Fruit fly (Drosophila melanogaster) whole organism, embryonic: Measurements from ENCODE around the gene LanB2.

ENCODE experiments used
- Asciz ChIP-seq: fragments of 200-800 bp; sonication (Bioruptor generic); optimal IDR thresholded peaks from 2 replicates; lab custom pipeline; 2017; ENCODE audit warnings: missing biosample characterization, mild to moderate bottlenecking, missing genetic modification characterization, missing genetic modification reagents
- Bgb ChIP-seq: fragments of 200-800 bp; sonication (Bioruptor generic); IDR thresholded peaks from 2 replicates; pipeline ENCODE4 v1.3.6; 2022; ENCODE audit warnings: missing biosample characterization, missing genetic modification characterization; ENCODE audit not compliant: partially characterized antibody
- C15 ChIP-seq: fragments of 200-800 bp; sonication (Bioruptor generic); IDR thresholded peaks from 3 replicates; pipeline ENCODE4 v1.3.6; 2022; ENCODE audit warnings: missing biosample characterization, missing genetic modification characterization
- CG10267 ChIP-seq: fragments of 200-800 bp; sonication (Bioruptor generic); optimal IDR thresholded peaks from 2 replicates; lab custom pipeline; 2018; ENCODE audit warnings: missing biosample characterization, mild to moderate bottlenecking, missing genetic modification characterization, moderate library complexity
- CG10543 ChIP-seq: fragments of 200-800 bp; sonication (Bioruptor generic); optimal IDR thresholded peaks from 3 replicates; lab custom pipeline; 2017; ENCODE audit warnings: missing biosample characterization, mild to moderate bottlenecking, missing genetic modification characterization, moderate library complexity
- CG15269 ChIP-seq: fragments of 200-800 bp; sonication (Bioruptor generic); optimal IDR thresholded peaks from 2 replicates; lab custom pipeline; 2018; ENCODE audit warnings: missing biosample characterization, mild to moderate bottlenecking, missing genetic modification characterization, moderate library complexity
- CG17829 ChIP-seq: fragments of 200-800 bp; optimal IDR thresholded peaks from 2 replicates; lab custom pipeline; 2019; ENCODE audit warnings: missing biosample characterization, mild to moderate bottlenecking, missing genetic modification characterization, moderate library complexity
- CG18262 ChIP-seq: fragments of 200-800 bp; optimal IDR thresholded peaks from 3 replicates; lab custom pipeline; 2019; ENCODE audit warnings: missing biosample characterization, mild to moderate bottlenecking, missing genetic modification characterization, moderate library complexity
- CG18599 ChIP-seq: fragments of 200-800 bp; sonication (Bioruptor generic); optimal IDR thresholded peaks from 3 replicates; lab custom pipeline; 2017; ENCODE audit warnings: missing biosample characterization, missing genetic modification characterization, mild to moderate bottlenecking, moderate library complexity, missing genetic modification reagents
- CG2678 ChIP-seq: fragments of 200-800 bp; sonication (Bioruptor generic); optimal IDR thresholded peaks from 3 replicates; lab custom pipeline; 2019; ENCODE audit warnings: missing biosample characterization, mild to moderate bottlenecking, missing genetic modification characterization, moderate library complexity
- CG34376 ChIP-seq: fragments of 200-800 bp; sonication (Bioruptor generic); optimal IDR thresholded peaks from 2 replicates; lab custom pipeline; 2018; ENCODE audit warnings: missing biosample characterization, mild to moderate bottlenecking, missing genetic modification characterization
- CG4820 ChIP-seq: fragments of 200-800 bp; sonication (Bioruptor generic); optimal IDR thresholded peaks from 3 replicates; lab custom pipeline; 2016; ENCODE audit warnings: missing biosample characterization, missing genetic modification characterization
- CG4854 ChIP-seq: fragments of 200-800 bp; sonication (Bioruptor generic); optimal IDR thresholded peaks from 2 replicates; lab custom pipeline; 2016; ENCODE audit warnings: missing biosample characterization, missing genetic modification characterization, inconsistent platforms
- CG6272 ChIP-seq: fragments of 200-800 bp; sonication (Bioruptor generic); IDR thresholded peaks from 2 replicates; pipeline ENCODE4 v1.3.6; 2022; ENCODE audit warnings: missing biosample characterization, missing genetic modification characterization
- CG7372 ChIP-seq: fragments of 200-800 bp; sonication (Bioruptor generic); IDR thresholded peaks from 2 replicates; pipeline ENCODE4 v1.3.6; 2022; ENCODE audit warnings: missing biosample characterization, missing genetic modification characterization
- CG8388 ChIP-seq: fragments of 200-800 bp; sonication (Bioruptor generic); optimal IDR thresholded peaks from 2 replicates; lab custom pipeline; 2019; ENCODE audit warnings: missing biosample characterization, mild to moderate bottlenecking, missing genetic modification characterization, moderate library complexity
- CoRest ChIP-seq: fragments of 200-800 bp; sonication (Bioruptor generic); optimal IDR thresholded peaks from 3 replicates; lab custom pipeline; 2018; ENCODE audit warnings: missing biosample characterization, mild to moderate bottlenecking, missing genetic modification characterization, moderate library complexity
- Ets65A ChIP-seq: fragments of 200-800 bp; sonication (Bioruptor generic); peaks from one replicate; lab custom pipeline; 2016; ENCODE audit warnings: missing biosample characterization, missing genetic modification characterization
- HLHmδ ChIP-seq: fragments of 200-800 bp; sonication (Bioruptor generic); optimal IDR thresholded peaks from 2 replicates; lab custom pipeline; 2018; ENCODE audit warnings: missing biosample characterization, mild to moderate bottlenecking, missing genetic modification characterization, moderate library complexity
- Hsf ChIP-seq: fragments of 200-800 bp; sonication (Bioruptor generic); optimal IDR thresholded peaks from 3 replicates; lab custom pipeline; 2016; ENCODE audit warnings: missing biosample characterization, missing genetic modification characterization
- Mad ChIP-seq: fragments of 200-800 bp; sonication (Bioruptor generic); optimal IDR thresholded peaks from 2 replicates; lab custom pipeline; 2016; ENCODE audit warnings: missing biosample characterization, missing genetic modification characterization
- Med ChIP-seq: fragments of 200-800 bp; sonication (Bioruptor generic); peaks from one replicate; lab custom pipeline; 2016; ENCODE audit warnings: missing biosample characterization, missing genetic modification characterization, mild to moderate bottlenecking, inconsistent platforms, moderate library complexity
- Oli ChIP-seq: fragments of 200-800 bp; sonication (Bioruptor generic); optimal IDR thresholded peaks from 2 replicates; lab custom pipeline; 2018; ENCODE audit warnings: missing biosample characterization, mild to moderate bottlenecking, missing genetic modification characterization, moderate library complexity
- PHDP ChIP-seq: fragments of 200-800 bp; sonication (Bioruptor generic); optimal IDR thresholded peaks from 3 replicates; lab custom pipeline; 2018; ENCODE audit warnings: missing biosample characterization, mild to moderate bottlenecking, missing genetic modification characterization, moderate library complexity
- Taf1 ChIP-seq: fragments of 200-800 bp; sonication (Bioruptor generic); IDR thresholded peaks from 2 replicates; pipeline ENCODE4 v1.3.6; 2022; ENCODE audit warnings: missing biosample characterization, missing genetic modification characterization
- abd-A ChIP-seq: fragments of 200-800 bp; sonication (Bioruptor generic); optimal IDR thresholded peaks from 3 replicates; lab custom pipeline; 2019; ENCODE audit warnings: missing biosample characterization, mild to moderate bottlenecking, missing genetic modification characterization, moderate library complexity
- chinmo ChIP-seq: fragments of 200-800 bp; sonication (Bioruptor generic); IDR thresholded peaks from 4 replicates; pipeline ENCODE4 v1.3.6; 2022; ENCODE audit warnings: missing biosample characterization, missing genetic modification characterization; ENCODE audit not compliant: partially characterized antibody
- crol ChIP-seq: fragments of 200-800 bp; sonication (Bioruptor generic); IDR thresholded peaks from 2 replicates; pipeline ENCODE4 v1.3.6; 2022; ENCODE audit warnings: missing biosample characterization, missing genetic modification characterization
- cwo ChIP-seq: fragments of 200-800 bp; sonication (Bioruptor generic); optimal IDR thresholded peaks from 3 replicates; lab custom pipeline; 2017; ENCODE audit warnings: missing biosample characterization, missing genetic modification characterization, mild to moderate bottlenecking, moderate library complexity, missing genetic modification reagents
- dysf ChIP-seq: fragments of 200-800 bp; sonication (Bioruptor generic); IDR thresholded peaks from 3 replicates; pipeline ENCODE4 v1.3.6; 2022; ENCODE audit warnings: missing biosample characterization, missing genetic modification characterization
- fd96Cb ChIP-seq: fragments of 200-800 bp; sonication (Bioruptor generic); optimal IDR thresholded peaks from 2 replicates; lab custom pipeline; 2018; ENCODE audit warnings: missing biosample characterization, mild to moderate bottlenecking, missing genetic modification characterization, moderate library complexity
- gfzf ChIP-seq: fragments of 200-800 bp; sonication (Bioruptor generic); optimal IDR thresholded peaks from 2 replicates; lab custom pipeline; 2016; ENCODE audit warnings: missing biosample characterization, mild to moderate bottlenecking, missing genetic modification characterization, moderate library complexity
- gro ChIP-seq: fragments of 200-800 bp; sonication (Bioruptor generic); optimal IDR thresholded peaks from 2 replicates; lab custom pipeline; 2016; ENCODE audit warnings: missing biosample characterization, missing genetic modification characterization
- lola ChIP-seq, 3 experiments: fragments of >200 bp in 2 of 3; fragments of 200-800 bp in 1 of 3; sonication (Bioruptor generic) in 1 of 3; optimal IDR thresholded peaks; 2 replicates each; lab custom pipeline; 2017 to 2019; ENCODE audit warnings: missing biosample characterization in 3 of 3, missing genetic modification characterization in 3 of 3, mild to moderate bottlenecking in 1 of 3, moderate library complexity in 1 of 3
- mam ChIP-seq: fragments of 200-800 bp; sonication (Bioruptor generic); optimal IDR thresholded peaks from 3 replicates; lab custom pipeline; 2016; ENCODE audit warnings: missing biosample characterization, missing genetic modification characterization
- mirr ChIP-seq: fragments of 200-800 bp; sonication (Bioruptor generic); optimal IDR thresholded peaks from 3 replicates; lab custom pipeline; 2018; ENCODE audit warnings: missing biosample characterization, mild to moderate bottlenecking, missing genetic modification characterization
- otp ChIP-seq: fragments of 200-800 bp; sonication (Bioruptor generic); IDR thresholded peaks from 3 replicates; pipeline ENCODE4, ENCODE4 v1.3.6; 2022; ENCODE audit warnings: missing biosample characterization, missing genetic modification characterization
- sd ChIP-seq: fragments of 200-800 bp; sonication (Bioruptor generic); optimal IDR thresholded peaks from 3 replicates; lab custom pipeline; 2018; ENCODE audit warnings: missing biosample characterization, mild to moderate bottlenecking, missing genetic modification characterization, moderate library complexity
- sens ChIP-seq: fragments of 200-800 bp; sonication (Bioruptor generic); peaks from one replicate; lab custom pipeline; 2016; ENCODE audit warnings: missing biosample characterization, missing genetic modification characterization
- shn ChIP-seq: fragments of 200-800 bp; sonication (Bioruptor generic); optimal IDR thresholded peaks from 3 replicates; lab custom pipeline; 2016; ENCODE audit warnings: missing biosample characterization, missing genetic modification characterization
- so ChIP-seq: fragments of 200-800 bp; sonication (Bioruptor generic); IDR thresholded peaks from 3 replicates; pipeline ENCODE4 v1.3.6; 2022; ENCODE audit warnings: missing biosample characterization, missing genetic modification characterization

The LanB2 gene

dm6 chr3L:9566849-9567248, 47.9 kb upstream of the LanB2 start (continued):
- no peak for TF ChIP-seq CG4854 (GFP tag; lab: Kevin White, UChicago)
- TF ChIP-seq so (GFP tag; lab: Robert Waterston, UW), result 0 out of 3 replicates have a peak, but pooled peaks have one; percentile 48
- TF ChIP-seq CG18262 (tag; lab: Kevin White, UChicago), result peak; percentile 17
- TF ChIP-seq CG8388, result peak; percentile 20
- TF ChIP-seq Hsf (GFP tag; lab: Kevin White, UChicago), result peak; percentile 16
- TF ChIP-seq CG4820 (GFP tag; lab: Kevin White, UChicago), result peak; percentile 2
- peak; percentile 10 for TF ChIP-seq CG10267 (tag; lab: Kevin White, UChicago)
- TF ChIP-seq fd96Cb, result peak; percentile 14
- TF ChIP-seq HLHmδ (GFP tag; lab: Kevin White, UChicago), result no peak
- no peak for TF ChIP-seq Taf1

- peak; percentile 8 for TF ChIP-seq PHDP (tag; lab: Kevin White, UChicago)
- peak; percentile 22 for TF ChIP-seq sens (GFP tag; lab: Kevin White, UChicago)
- TF ChIP-seq mirr (GFP tag; lab: Kevin White, UChicago), result peak; percentile 16
- TF ChIP-seq Asciz (GFP tag; lab: Kevin White, UChicago), result peak; percentile 33
- 0 out of 4 replicates have a peak, but pooled peaks have one; percentile 63 for TF ChIP-seq chinmo
- no peak for TF ChIP-seq CoRest (tag; lab: Kevin White, UChicago)
- TF ChIP-seq Ets65A (GFP tag; lab: Kevin White, UChicago), result peak; percentile 26
- no peak for TF ChIP-seq CG6272 (GFP tag; lab: Robert Waterston, UW)
- peak; percentile 3 for TF ChIP-seq CG18599
- TF ChIP-seq gro (GFP tag; lab: Kevin White, UChicago), result peak; percentile 6
- no peak for TF ChIP-seq shn (GFP tag; lab: Kevin White, UChicago)
- 0 out of 3 replicates have a peak, but pooled peaks have one; percentile 8 for TF ChIP-seq dysf (GFP tag; lab: Robert Waterston, UW)
- no peak for TF ChIP-seq Oli (tag; lab: Kevin White, UChicago)
- no peak for TF ChIP-seq Bgb (GFP tag; lab: Robert Waterston, UW)
- TF ChIP-seq CG15269 (tag; lab: Kevin White, UChicago), result peak; percentile 9
- no peak for TF ChIP-seq gfzf (GFP tag; lab: Kevin White, UChicago)
- TF ChIP-seq C15 (GFP tag; lab: Robert Waterston, UW), result no peak
- TF ChIP-seq sd (tag; lab: Kevin White, UChicago), result peak; percentile 43
- peak; percentile 79; the same call in 2 of the 3 replicates for TF ChIP-seq otp (GFP tag; lab: Robert Waterston, UW)
- TF ChIP-seq mam, result no peak
- TF ChIP-seq Mad (GFP tag; lab: Kevin White, UChicago), result no peak
- TF ChIP-seq Med (GFP tag; lab: Kevin White, UChicago), result peak; percentile 48
- no peak for TF ChIP-seq CG17829
- peak; percentile 53; the same call in 1 of the 2 replicates for TF ChIP-seq crol (GFP tag; lab: Robert Waterston, UW)
- peak; percentile 9 for TF ChIP-seq CG2678 (tag; lab: Kevin White, UChicago)
- peak; percentile 22 for TF ChIP-seq cwo (GFP tag; lab: Kevin White, UChicago)
- no peak for TF ChIP-seq lola (GFP tag; optimal IDR thresholded peaks at IDR 0.05; lab: Kevin White, UChicago)
- peak; percentile 71 for TF ChIP-seq abd-A (tag; lab: Kevin White, UChicago)
- no peak for TF ChIP-seq CG34376
- TF ChIP-seq CG7372 (GFP tag; lab: Robert Waterston, UW), result 0 out of 2 replicates have a peak, but pooled peaks have one; percentile 13
- peak; percentile 43 for TF ChIP-seq CG10543 (GFP tag; lab: Kevin White, UChicago)
Measured at dm6 chr3L:9567748-9568147, 47.0 kb upstream of the LanB2 start.
